Worm (Caenorhabditis elegans) whole organism, L4 larva: ENCODE measurements around the gene T05C12.15.
A peak's percentile ranks its signal among the peaks of the same experiment; 100 is the strongest.

Experiments used
- T20F7.1 ChIP-seq: fragments of 200-800 bp; sonication (Bioruptor generic); optimal IDR thresholded peaks from 2 replicates; lab custom pipeline; 2018; ENCODE audit warnings: mild to moderate bottlenecking, missing genetic modification characterization, missing compliant biosample characterization
- lin-15B ChIP-seq: fragments of 150-350 bp; sonication (generic microtip); optimal IDR thresholded peaks from 3 replicates; lab custom pipeline; 2014; ENCODE audit warnings: missing biosample characterization, missing genetic modification characterization
- mdl-1 ChIP-seq, 2 experiments: fragments of 150-350 bp in 1 of 2; sonication (generic microtip) in 1 of 2; optimal IDR thresholded peaks; 2 replicates each; lab custom pipeline; 2014 to 2017; ENCODE audit warnings: missing biosample characterization in 2 of 2, missing genetic modification characterization in 2 of 2
- sdz-12 ChIP-seq: fragments of 200-800 bp; sonication (Bioruptor generic); optimal IDR thresholded peaks from 2 replicates; lab custom pipeline; 2018; ENCODE audit warnings: mild to moderate bottlenecking, missing genetic modification characterization, missing compliant biosample characterization
- spr-1 ChIP-seq: sonication (generic microtip); optimal IDR thresholded peaks from 2 replicates; lab custom pipeline; 2016; ENCODE audit warnings: mild to moderate bottlenecking, missing genetic modification characterization, missing compliant biosample characterization
- unc-62 ChIP-seq, 3 experiments: fragments of 150-350 bp in 1 of 3; sonication (generic microtip); optimal IDR thresholded peaks in 2 of 3; peaks in 1 of 3; 1 replicate in 1 of 3; 2 replicates in 2 of 3; lab custom pipeline; 2014 to 2017; ENCODE audit warnings: missing biosample characterization in 3 of 3, missing genetic modification characterization in 3 of 3, missing genetic modification reagents in 3 of 3, missing genotype in 1 of 3

DNA sequence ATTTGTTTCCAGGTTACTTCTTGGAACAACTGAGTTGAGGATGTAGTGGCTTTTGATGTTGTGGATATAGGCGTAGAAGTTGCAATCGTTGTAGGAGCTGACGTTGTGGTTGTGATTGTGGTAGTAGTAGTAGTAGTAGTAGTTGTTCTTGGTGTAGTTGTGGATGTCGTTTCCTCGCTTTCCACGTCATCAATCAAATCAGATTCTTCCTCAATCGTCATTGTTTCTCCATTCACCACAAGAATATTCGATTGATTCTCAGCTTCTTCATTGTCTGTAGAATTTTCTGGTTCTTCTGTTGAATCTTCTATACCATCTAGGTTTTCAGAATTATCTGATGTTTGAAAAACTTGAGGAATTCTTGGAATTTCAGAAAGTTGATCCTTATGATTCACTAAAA, 9.2 kb downstream of the T05C12.15 start:
- TF ChIP-seq lin-15B (tag; lab: Kevin White, UChicago) (no peak), unc-62 (GFP tag; optimal IDR thresholded peaks at IDR 0.05 in 1 of 2; lab: Kevin White, UChicago) (peak in 1 of 2 experiments; percentile 91), unc-62 (tag; optimal IDR thresholded peaks at IDR 0.05; lab: Kevin White, UChicago) (no peak), T20F7.1 (GFP tag; lab: Kevin White, UChicago) (no peak), sdz-12 (GFP tag; lab: Kevin White, UChicago) (no peak), mdl-1 (tag; optimal IDR thresholded peaks at IDR 0.05; lab: Kevin White, UChicago) (no peak), spr-1 (tag; lab: Kevin White, UChicago) (no peak)
